Fruit fly (Drosophila melanogaster) Kc167 (cell line): ENCODE results near the gene Wdr62.

Experiments
- Sin3A ChIP-seq: fragments of >200 bp; optimal IDR thresholded peaks from 2 replicates; lab custom pipeline; 2018; ENCODE audit warnings: missing external identifiers
- h ChIP-seq: fragments of >200 bp; optimal IDR thresholded peaks from 3 replicates; lab custom pipeline; 2018; ENCODE audit warnings: missing external identifiers
- insv ChIP-seq: fragments of >200 bp; optimal IDR thresholded peaks from 3 replicates; lab custom pipeline; 2018; ENCODE audit warnings: missing external identifiers
- psq ChIP-seq: fragments of >200 bp; optimal IDR thresholded peaks from 2 replicates; lab custom pipeline; 2017; ENCODE audit warnings: missing external identifiers

DNA sequence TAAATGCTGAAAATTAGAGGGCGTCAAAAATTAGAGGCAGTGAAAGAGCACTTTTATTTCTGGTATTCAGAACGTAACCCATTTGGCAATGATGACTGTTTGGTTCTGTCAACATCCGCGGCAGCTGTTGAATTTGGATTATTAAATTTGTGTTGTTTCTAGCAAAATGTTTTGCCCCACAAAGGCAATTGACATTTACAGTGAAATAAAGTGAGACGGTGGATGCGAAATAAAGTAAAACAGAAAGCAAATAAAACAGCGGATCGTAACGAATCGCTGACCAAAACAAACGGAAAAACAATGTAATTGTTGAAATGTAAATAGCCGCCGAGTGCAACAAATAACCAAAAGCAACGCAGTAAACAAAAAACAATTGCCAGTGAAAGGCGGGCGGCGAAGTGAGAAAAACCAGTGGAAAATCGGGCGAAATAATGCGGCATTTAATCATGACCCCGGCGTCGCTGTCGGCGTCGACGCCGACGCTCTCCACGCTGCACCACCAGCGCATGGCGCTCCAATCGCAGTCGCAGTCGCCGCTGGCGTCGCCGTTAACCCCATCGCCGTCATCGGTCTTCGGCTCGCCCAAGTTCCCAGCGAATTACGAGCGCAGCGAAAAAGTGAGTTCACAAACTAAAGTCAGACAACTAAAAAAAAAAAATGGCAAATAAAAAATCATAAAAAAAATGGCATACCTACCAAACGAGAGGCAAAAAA lies 28.8 kb downstream of the Wdr62 start:
- TF ChIP-seq Sin3A (lab: Kevin White, UChicago) (no peak), h (no peak), psq (no peak), insv (lab: Kevin White, UChicago) (no peak)
